Worm (Caenorhabditis elegans) whole organism, late embryonic: ENCODE results near the gene T25G12.11.

ENCODE experiments used
- C38D4.7 ChIP-seq: fragments of 200-800 bp; sonication (Bioruptor generic); optimal IDR thresholded peaks from 2 replicates; lab custom pipeline; 2018; ENCODE audit warnings: mild to moderate bottlenecking, missing genetic modification characterization, moderate library complexity, missing compliant biosample characterization
- F13H6.1 ChIP-seq: sonication (generic microtip); optimal IDR thresholded peaks from 2 replicates; lab custom pipeline; 2016; ENCODE audit warnings: missing genetic modification characterization, missing compliant biosample characterization
- K02D7.2 ChIP-seq: sonication (generic microtip); optimal IDR thresholded peaks from 2 replicates; lab custom pipeline; 2017; ENCODE audit warnings: mild to moderate bottlenecking, missing genetic modification characterization, missing compliant biosample characterization
- K09A11.1 ChIP-seq: sonication (generic microtip); optimal IDR thresholded peaks from 2 replicates; lab custom pipeline; 2017; ENCODE audit warnings: antibody characterized with exemption, mild to moderate bottlenecking, missing genetic modification characterization, missing compliant biosample characterization; ENCODE audit not compliant: insufficient read depth
- T23F11.4 ChIP-seq: fragments of 200-800 bp; sonication (Bioruptor generic); optimal IDR thresholded peaks from 2 replicates; lab custom pipeline; 2018; ENCODE audit warnings: mild to moderate bottlenecking, missing genetic modification characterization, missing compliant biosample characterization
- Y22D7AL.16 ChIP-seq: sonication (generic microtip); optimal IDR thresholded peaks from 2 replicates; lab custom pipeline; 2016; ENCODE audit warnings: missing genetic modification characterization, missing compliant biosample characterization
- ahr-1 ChIP-seq: sonication (generic microtip); optimal IDR thresholded peaks from 2 replicates; lab custom pipeline; 2016; ENCODE audit warnings: missing genetic modification characterization, missing compliant biosample characterization
- ama-1 ChIP-seq: fragments of 150-350 bp; optimal IDR thresholded peaks from 2 replicates; lab custom pipeline; 2014
- ceh-14 ChIP-seq: sonication (generic microtip); optimal IDR thresholded peaks from 2 replicates; lab custom pipeline; 2016; ENCODE audit warnings: missing genotype, missing genetic modification characterization, missing compliant biosample characterization
- ceh-18 ChIP-seq: sonication (generic microtip); optimal IDR thresholded peaks from 2 replicates; lab custom pipeline; 2016; ENCODE audit warnings: missing genetic modification characterization, missing compliant biosample characterization
- ceh-19 ChIP-seq: fragments of 200-800 bp; sonication (Bioruptor generic); optimal IDR thresholded peaks from 2 replicates; lab custom pipeline; 2018; ENCODE audit warnings: mild to moderate bottlenecking, missing genetic modification characterization, missing compliant biosample characterization
- ceh-24 ChIP-seq: sonication (generic microtip); optimal IDR thresholded peaks from 2 replicates; lab custom pipeline; 2016; ENCODE audit warnings: mild to moderate bottlenecking, missing genetic modification characterization, missing compliant biosample characterization
- ceh-31 ChIP-seq: sonication (generic microtip); optimal IDR thresholded peaks from 2 replicates; lab custom pipeline; 2016; ENCODE audit warnings: missing genetic modification characterization, missing compliant biosample characterization
- ceh-34 ChIP-seq: sonication (generic microtip); optimal IDR thresholded peaks from 2 replicates; lab custom pipeline; 2016; ENCODE audit warnings: mild to moderate bottlenecking, missing genetic modification characterization, missing compliant biosample characterization
- ceh-48 ChIP-seq: sonication (generic microtip); optimal IDR thresholded peaks from 2 replicates; lab custom pipeline; 2016; ENCODE audit warnings: missing genetic modification characterization, inconsistent platforms, missing compliant biosample characterization
- ceh-6 ChIP-seq: fragments of 200-800 bp; sonication (Bioruptor generic); optimal IDR thresholded peaks from 2 replicates; lab custom pipeline; 2018; ENCODE audit warnings: mild to moderate bottlenecking, missing genetic modification characterization, missing compliant biosample characterization
- ceh-9 ChIP-seq: sonication (generic microtip); optimal IDR thresholded peaks from 2 replicates; lab custom pipeline; 2016; ENCODE audit warnings: mild to moderate bottlenecking, missing genetic modification characterization, inconsistent platforms, missing compliant biosample characterization
- dmd-4 ChIP-seq: sonication (generic microtip); optimal IDR thresholded peaks from 2 replicates; lab custom pipeline; 2016; ENCODE audit warnings: borderline replicate concordance, missing genetic modification characterization, missing compliant biosample characterization
- elt-2 ChIP-seq: sonication (generic microtip); optimal IDR thresholded peaks from 2 replicates; lab custom pipeline; 2016; ENCODE audit warnings: missing genetic modification reagents, missing genetic modification characterization, missing compliant biosample characterization
- elt-4 ChIP-seq: sonication (generic microtip); optimal IDR thresholded peaks from 2 replicates; lab custom pipeline; 2016; ENCODE audit warnings: missing genetic modification characterization, missing compliant biosample characterization
- fax-1 ChIP-seq: sonication (generic microtip); optimal IDR thresholded peaks from 2 replicates; lab custom pipeline; 2016; ENCODE audit warnings: missing genotype, missing genetic modification characterization, missing compliant biosample characterization
- fkh-10 ChIP-seq: fragments of 150-350 bp; optimal IDR thresholded peaks from 2 replicates; lab custom pipeline; 2014; ENCODE audit warnings: missing biosample characterization, missing genetic modification reagents, missing genetic modification characterization
- fkh-6 ChIP-seq: sonication (generic microtip); optimal IDR thresholded peaks from 2 replicates; lab custom pipeline; 2016; ENCODE audit warnings: missing genetic modification characterization, missing compliant biosample characterization
- hlh-13 ChIP-seq: fragments of 200-800 bp; sonication (Bioruptor generic); optimal IDR thresholded peaks from 2 replicates; lab custom pipeline; 2018; ENCODE audit warnings: mild to moderate bottlenecking, missing genetic modification characterization, missing compliant biosample characterization
- lim-6 ChIP-seq: sonication (generic microtip); optimal IDR thresholded peaks from 2 replicates; lab custom pipeline; 2016; ENCODE audit warnings: missing genetic modification characterization, missing compliant biosample characterization
- nhr-232 ChIP-seq: sonication (generic microtip); optimal IDR thresholded peaks from 2 replicates; lab custom pipeline; 2016; ENCODE audit warnings: missing genetic modification characterization, missing compliant biosample characterization
- npax-4 ChIP-seq: sonication (generic microtip); optimal IDR thresholded peaks from 2 replicates; lab custom pipeline; 2016; ENCODE audit warnings: missing genetic modification characterization, missing compliant biosample characterization
- pag-3 ChIP-seq: sonication (generic microtip); optimal IDR thresholded peaks from 2 replicates; lab custom pipeline; 2016; ENCODE audit warnings: missing compliant biosample characterization, missing genetic modification characterization, borderline replicate concordance
- pax-1 ChIP-seq: fragments of 150-350 bp; optimal IDR thresholded peaks from 2 replicates; lab custom pipeline; 2014; ENCODE audit warnings: missing biosample characterization, missing genetic modification characterization
- pha-2 ChIP-seq: sonication (generic microtip); optimal IDR thresholded peaks from 2 replicates; lab custom pipeline; 2017; ENCODE audit warnings: mild to moderate bottlenecking, missing genetic modification characterization, missing compliant biosample characterization
- pha-4 ChIP-seq: fragments of 150-350 bp; optimal IDR thresholded peaks from 2 replicates; lab custom pipeline; 2018; ENCODE audit warnings: missing biosample characterization, missing genetic modification reagents, missing genetic modification characterization
- sdc-2 ChIP-seq: sonication (generic microtip); optimal IDR thresholded peaks from 2 replicates; lab custom pipeline; 2016; ENCODE audit warnings: missing genotype, missing genetic modification characterization, missing compliant biosample characterization
- sox-4 ChIP-seq: sonication (generic microtip); optimal IDR thresholded peaks from 2 replicates; lab custom pipeline; 2017; ENCODE audit warnings: mild to moderate bottlenecking, missing genetic modification characterization, inconsistent platforms, missing compliant biosample characterization
- syd-9 ChIP-seq: sonication (generic microtip); optimal IDR thresholded peaks from 2 replicates; lab custom pipeline; 2016; ENCODE audit warnings: mild to moderate bottlenecking, missing genetic modification characterization, moderate library complexity, missing compliant biosample characterization
- tbx-7 ChIP-seq: sonication (generic microtip); optimal IDR thresholded peaks from 2 replicates; lab custom pipeline; 2016; ENCODE audit warnings: missing genotype, missing genetic modification characterization, missing compliant biosample characterization
- unc-55 ChIP-seq: sonication (generic microtip); optimal IDR thresholded peaks from 2 replicates; lab custom pipeline; 2017; ENCODE audit warnings: missing biosample characterization, missing genetic modification reagents, missing genetic modification characterization
- unc-86 ChIP-seq: sonication (generic microtip); optimal IDR thresholded peaks from 2 replicates; lab custom pipeline; 2016; ENCODE audit warnings: missing genetic modification characterization, missing compliant biosample characterization
- zip-5 ChIP-seq: sonication (generic microtip); optimal IDR thresholded peaks from 2 replicates; lab custom pipeline; 2016; ENCODE audit warnings: missing genetic modification characterization, missing compliant biosample characterization

T25G12.11 gene

ce11 chrX:17237439-17237838 is at the start of gene T25G12.11:
Gene T25G12.11, minus strand, starts transcription at chrX:17237539.
- TF ChIP-seq elt-4 (tag; lab: Kevin White, UChicago) = no peak
- no peak for TF ChIP-seq K02D7.2 (tag; lab: Kevin White, UChicago)
- no peak for TF ChIP-seq ceh-31
- no peak for TF ChIP-seq fkh-6 (tag; lab: Kevin White, UChicago)
- no peak for TF ChIP-seq fax-1
- no peak for TF ChIP-seq unc-86 (tag; lab: Kevin White, UChicago)
- TF ChIP-seq tbx-7 (tag; lab: Kevin White, UChicago) = no peak

ce11 chrX:17256769-17257168 is 19.4 kb upstream of the T25G12.11 start, which contains the start of gene Y40C7B.4:
Gene Y40C7B.4, minus strand, starts transcription at chrX:17256787.
- TF ChIP-seq elt-2 (tag; lab: Kevin White, UChicago) (peak; percentile 75), ahr-1 (tag; lab: Kevin White, UChicago) (no peak)

- TF ChIP-seq elt-2 (tag; lab: Kevin White, UChicago) = peak; percentile 21
Observed at ce11 chrX:17255750-17256149, 18.4 kb upstream of the T25G12.11 start.

ce11 chrX:17247260-17247659 is 9.9 kb upstream of the T25G12.11 start:
- TF ChIP-seq sox-4 (tag; lab: Kevin White, UChicago) = no peak
- peak; percentile 60 for TF ChIP-seq elt-2 (tag; lab: Kevin White, UChicago)
- TF ChIP-seq, all 69 proteins: peak for 1

- no peak for TF ChIP-seq elt-2 (tag; lab: Kevin White, UChicago)
- TF ChIP-seq ama-1 (lab: Kevin White, UChicago) = no peak
- no peak for TF ChIP-seq pha-4 (tag; lab: Kevin White, UChicago)
- no peak for TF ChIP-seq K09A11.1 (tag; lab: Kevin White, UChicago)
- TF ChIP-seq ceh-9 (tag; lab: Kevin White, UChicago) = no peak
- TF ChIP-seq lim-6 (tag; lab: Kevin White, UChicago) = no peak
- TF ChIP-seq dmd-4 = no peak
- TF ChIP-seq sdc-2 (tag; lab: Kevin White, UChicago) = no peak
- TF ChIP-seq ceh-18 (tag; lab: Kevin White, UChicago) = no peak
- TF ChIP-seq hlh-13 (GFP tag; lab: Kevin White, UChicago) = no peak
- TF ChIP-seq nhr-232 (tag; lab: Kevin White, UChicago) = no peak
- TF ChIP-seq fkh-10 = no peak
- TF ChIP-seq ceh-6 = no peak
Observed at ce11 chrX:17243053-17243452, 5.7 kb upstream of the T25G12.11 start, which contains the start of gene T25G12.13. Gene T25G12.13, plus strand, starts transcription at chrX:17243353.

DNA sequence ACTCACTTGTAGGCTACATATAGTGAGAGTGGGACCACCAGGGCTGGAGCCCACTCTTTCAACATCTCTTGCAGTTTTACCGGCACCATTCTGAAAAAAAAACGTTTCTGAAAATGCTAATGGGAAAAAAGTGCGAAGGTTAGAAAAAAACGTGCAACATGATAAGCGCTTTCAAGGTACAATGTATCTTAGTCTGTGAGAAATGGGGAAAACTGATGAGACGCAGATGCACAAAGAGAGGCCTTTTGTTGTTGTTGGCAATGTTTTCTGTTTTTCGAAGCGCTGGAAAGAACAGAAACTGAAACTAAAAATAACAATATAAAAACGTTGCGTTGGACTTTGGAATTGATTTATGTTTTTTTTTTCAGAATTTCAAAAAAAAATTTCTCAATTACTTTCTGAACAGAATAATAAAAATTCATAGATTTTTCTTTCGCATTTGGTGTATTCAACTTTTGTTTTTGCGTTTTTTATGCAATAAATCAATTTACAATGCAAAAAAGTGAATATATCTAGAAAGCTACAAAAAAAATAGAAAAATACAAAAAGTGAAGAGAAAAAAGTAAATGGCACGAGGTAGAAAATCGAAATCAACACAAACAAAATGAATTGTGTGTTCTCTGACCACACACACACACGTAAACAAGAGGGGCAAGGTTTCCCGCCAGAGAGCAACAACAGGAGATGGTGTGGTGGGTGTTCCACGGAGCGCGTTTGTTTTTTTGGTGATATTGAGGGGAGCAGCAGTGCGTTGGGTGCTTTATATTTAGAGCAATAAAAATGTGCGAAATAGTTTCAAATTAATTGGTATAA is 1.4 kb downstream of the T25G12.11 start, which contains the start of gene dhs-30:
Gene dhs-30 (minus strand): TSS at position 90 of the 813 bp plus-strand sequence.
- TF ChIP-seq pax-1 = no peak
- no peak for TF ChIP-seq C38D4.7
- TF ChIP-seq lim-6 (tag; lab: Kevin White, UChicago) = no peak
- no peak for TF ChIP-seq F13H6.1 (tag; lab: Kevin White, UChicago)
- TF ChIP-seq K09A11.1 (tag; lab: Kevin White, UChicago) = no peak
- no peak for TF ChIP-seq ceh-24 (tag; lab: Kevin White, UChicago)
- TF ChIP-seq ceh-48 (tag; lab: Kevin White, UChicago) = no peak
- TF ChIP-seq dmd-4 = no peak
- TF ChIP-seq nhr-232 (tag; lab: Kevin White, UChicago) = no peak
- no peak for TF ChIP-seq unc-86 (tag; lab: Kevin White, UChicago)
- no peak for TF ChIP-seq sox-4 (tag; lab: Kevin White, UChicago)
- TF ChIP-seq ceh-18 (tag; lab: Kevin White, UChicago) = no peak

ce11 chrX:17234988-17235387 is 2.4 kb downstream of the T25G12.11 start:
- TF ChIP-seq zip-5 (tag; lab: Kevin White, UChicago) (no peak), fkh-6 (tag; lab: Kevin White, UChicago) (no peak), elt-2 (tag; lab: Kevin White, UChicago) (no peak), npax-4 (tag; lab: Kevin White, UChicago) (no peak), unc-55 (GFP tag; lab: Kevin White, UChicago) (no peak), ceh-9 (tag; lab: Kevin White, UChicago) (no peak), T23F11.4 (GFP tag; lab: Kevin White, UChicago) (no peak), ceh-34 (tag; lab: Kevin White, UChicago) (no peak), pha-4 (tag; lab: Kevin White, UChicago) (no peak), syd-9 (no peak), Y22D7AL.16 (tag; lab: Kevin White, UChicago) (no peak), ceh-19 (no peak), pha-2 (tag; lab: Kevin White, UChicago) (no peak), F13H6.1 (tag; lab: Kevin White, UChicago) (no peak), pag-3 (tag; lab: Kevin White, UChicago) (no peak), ceh-18 (tag; lab: Kevin White, UChicago) (no peak), fax-1 (no peak), ceh-14 (tag; lab: Kevin White, UChicago) (no peak)
